Worm (Caenorhabditis elegans): ENCODE measurements around the gene dlc-2.

ce11 chrIV:12134991-12135390 is 23.6 kb upstream of the dlc-2 start:
- TF ChIP-seq B0261.1 (tag; optimal IDR thresholded peaks at IDR 0.05) (no peak), ztf-25 (GFP tag; IDR thresholded peaks at IDR 0.05) (no peak), let-526 (GFP tag; IDR thresholded peaks at IDR 0.05) (no peak), rpc-1 (optimal IDR thresholded peaks at IDR 0.05) (no peak), rpc-1 (tag; optimal IDR thresholded peaks at IDR 0.05) (no peak), nfya-1 (tag; optimal IDR thresholded peaks at IDR 0.05; ENCODE audit: borderline replicate concordance, insufficient read depth) (no peak), nhr-90 (tag; optimal IDR thresholded peaks at IDR 0.05) (no peak), mel-28 (tag; optimal IDR thresholded peaks at IDR 0.05; ENCODE audit: borderline replicate concordance) (no peak)

Measured in whole organism, young adult.